Worm (Caenorhabditis elegans) whole organism, L1 larva: Measurements from ENCODE around the gene F59G1.4.

ENCODE experiments used
- efl-1 ChIP-seq, 4 experiments: fragments of 150-350 bp; optimal IDR thresholded peaks in 3 of 4; peaks in 1 of 4; 1 replicate in 1 of 4; 2 replicates in 3 of 4; lab custom pipeline; 2014; ENCODE audit warnings: missing biosample characterization in 2 of 4, missing genetic modification characterization in 2 of 4, missing genetic modification reagents in 2 of 4
- egl-27 ChIP-seq, 2 experiments: fragments of 150-350 bp in 1 of 2; sonication (generic microtip); optimal IDR thresholded peaks; 3 replicates each; lab custom pipeline; 2017 to 2018; ENCODE audit warnings: missing biosample characterization in 2 of 2, missing genetic modification characterization in 2 of 2, missing genetic modification reagents in 2 of 2
- elt-2 ChIP-seq: sonication (generic microtip); optimal IDR thresholded peaks from 2 replicates; lab custom pipeline; 2016; ENCODE audit warnings: missing genetic modification characterization, mild to moderate bottlenecking, inconsistent platforms, missing compliant biosample characterization, missing genetic modification reagents
- hpl-2 ChIP-seq: fragments of 150-350 bp; optimal IDR thresholded peaks from 2 replicates; lab custom pipeline; 2014; ENCODE audit warnings: missing biosample characterization, missing genetic modification reagents, missing genetic modification characterization
- irx-1 ChIP-seq: sonication (generic microtip); optimal IDR thresholded peaks from 2 replicates; lab custom pipeline; 2016; ENCODE audit warnings: missing genetic modification characterization, missing compliant biosample characterization
- nhr-28 ChIP-seq: fragments of 150-350 bp; optimal IDR thresholded peaks from 2 replicates; lab custom pipeline; 2014; ENCODE audit warnings: missing biosample characterization, missing genetic modification characterization
- rnt-1 ChIP-seq: sonication (generic microtip); optimal IDR thresholded peaks from 2 replicates; lab custom pipeline; 2016; ENCODE audit warnings: mild to moderate bottlenecking, missing genetic modification characterization, moderate library complexity, missing compliant biosample characterization
- unc-62 ChIP-seq: fragments of 150-350 bp; optimal IDR thresholded peaks from 2 replicates; lab custom pipeline; 2014; ENCODE audit warnings: missing biosample characterization, missing genetic modification reagents, missing genetic modification characterization
- unc-86 ChIP-seq: sonication (generic microtip); optimal IDR thresholded peaks from 2 replicates; lab custom pipeline; 2016; ENCODE audit warnings: missing genetic modification characterization, missing compliant biosample characterization
- zip-4 ChIP-seq: fragments of 200-800 bp; sonication (Bioruptor generic); optimal IDR thresholded peaks from 2 replicates; lab custom pipeline; 2018; ENCODE audit warnings: mild to moderate bottlenecking, missing genetic modification characterization, moderate library complexity, missing compliant biosample characterization

DNA sequence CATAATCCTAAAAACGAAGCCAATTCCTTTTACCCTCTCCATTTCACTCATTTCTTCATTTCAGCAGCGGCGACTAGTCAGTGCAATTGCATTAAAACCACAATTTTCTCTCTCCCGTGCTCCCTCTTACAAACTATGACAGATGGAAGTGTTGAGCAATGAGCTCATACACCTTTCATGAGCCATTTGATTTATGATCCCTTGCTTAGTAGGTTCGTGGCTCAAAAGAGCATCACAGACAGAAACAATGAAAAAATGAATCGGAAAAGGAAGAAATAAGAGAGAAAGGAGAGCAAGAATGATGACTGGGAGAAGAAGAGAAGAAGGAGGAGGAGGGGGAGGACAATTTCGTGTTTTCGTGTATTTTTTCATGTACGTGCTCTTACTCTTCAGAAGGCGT, 24.5 kb upstream of the F59G1.4 start:
- TF ChIP-seq irx-1 (no peak), unc-86 (tag; lab: Kevin White, UChicago) (no peak), hpl-2 (GFP tag; lab: Kevin White, UChicago) (no peak), rnt-1 (tag; lab: Kevin White, UChicago) (no peak), unc-62 (GFP tag; lab: Kevin White, UChicago) (no peak), egl-27 (tag; optimal IDR thresholded peaks at IDR 0.05; lab: Kevin White, UChicago) (no peak), efl-1 (optimal IDR thresholded peaks at IDR 0.05; lab: Kevin White, UChicago) (no peak), efl-1 (GFP tag; optimal IDR thresholded peaks at IDR 0.05 in 1 of 2; lab: Kevin White, UChicago) (no peak), nhr-28 (tag; lab: Kevin White, UChicago) (no peak), elt-2 (tag; lab: Kevin White, UChicago) (no peak), zip-4 (no peak)
